Fruit fly (Drosophila melanogaster) whole organism, embryonic: ENCODE data around the gene Sptr.

ENCODE experiments used
- CG1602 ChIP-seq: fragments of 200-800 bp; sonication (Bioruptor generic); optimal IDR thresholded peaks from 3 replicates; lab custom pipeline; 2016; ENCODE audit warnings: missing biosample characterization, missing genetic modification characterization
- CG3163 ChIP-seq: fragments of 200-800 bp; sonication (Bioruptor generic); optimal IDR thresholded peaks from 3 replicates; lab custom pipeline; 2016; ENCODE audit warnings: missing biosample characterization, missing genetic modification characterization
- MBD-R2 ChIP-seq: fragments of 200-800 bp; sonication (Bioruptor generic); IDR thresholded peaks from 2 replicates; pipeline ENCODE4 v1.3.6; 2022; ENCODE audit warnings: missing biosample characterization, missing genetic modification characterization
- Rx ChIP-seq: fragments of 200-800 bp; sonication (Bioruptor generic); IDR thresholded peaks from 2 replicates; pipeline ENCODE4 v1.3.6; 2022; ENCODE audit warnings: missing biosample characterization, missing genetic modification characterization
- pros ChIP-seq: fragments of 200-800 bp; sonication (Bioruptor generic); optimal IDR thresholded peaks from 3 replicates; lab custom pipeline; 2019; ENCODE audit warnings: missing biosample characterization, mild to moderate bottlenecking, missing genetic modification characterization, moderate library complexity
- vfl ChIP-seq: fragments of 200-800 bp; sonication (Bioruptor generic); optimal IDR thresholded peaks from 2 replicates; lab custom pipeline; 2016; ENCODE audit warnings: missing biosample characterization, missing genetic modification characterization

DNA sequence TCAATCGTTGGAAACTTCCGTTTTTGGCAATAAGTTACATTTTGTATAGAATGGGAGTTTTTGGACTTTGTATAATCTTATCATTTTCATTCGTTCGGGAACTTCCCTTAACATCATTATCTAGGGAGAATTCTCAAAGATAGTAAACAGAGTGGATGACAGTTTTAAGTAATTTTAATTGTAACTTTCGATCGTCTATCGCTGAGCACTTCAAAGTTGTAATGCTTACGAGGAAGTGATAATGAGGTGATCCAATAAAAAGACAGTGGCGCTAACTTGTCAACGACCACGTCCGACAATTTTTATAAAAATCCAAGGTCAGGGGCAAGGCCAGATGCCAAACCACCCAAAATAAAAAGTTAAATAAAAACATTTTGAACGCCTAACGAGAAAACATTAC, 32.1 kb upstream of the Sptr start:
- TF ChIP-seq MBD-R2 (GFP tag; lab: Robert Waterston, UW), result no peak
- no peak for TF ChIP-seq CG1602 (GFP tag; lab: Kevin White, UChicago)
- no peak for TF ChIP-seq CG3163
- no peak for TF ChIP-seq pros (GFP tag; lab: Kevin White, UChicago)
- no peak for TF ChIP-seq Rx (GFP tag; lab: Robert Waterston, UW)
- no peak for TF ChIP-seq vfl (GFP tag; lab: Kevin White, UChicago)
